Worm (Caenorhabditis elegans) whole organism, L3 larva: ENCODE measurements around the gene fzy-1.

Experiments
- ceh-28 ChIP-seq: fragments of 150-350 bp; optimal IDR thresholded peaks from 2 replicates; lab custom pipeline; 2014; ENCODE audit warnings: missing biosample characterization, missing genetic modification reagents, missing genetic modification characterization
- egl-27 ChIP-seq: sonication (generic microtip); optimal IDR thresholded peaks from 4 replicates; lab custom pipeline; 2017; ENCODE audit warnings: missing biosample characterization, missing genetic modification reagents, missing genetic modification characterization
- elt-1 ChIP-seq: fragments of 150-350 bp; optimal IDR thresholded peaks from 2 replicates; lab custom pipeline; 2014; ENCODE audit warnings: missing biosample characterization, missing genetic modification characterization
- mdl-1 ChIP-seq: fragments of 150-350 bp; optimal IDR thresholded peaks from 2 replicates; lab custom pipeline; 2014; ENCODE audit warnings: missing biosample characterization, missing genetic modification characterization
- nhr-11 ChIP-seq: fragments of 150-350 bp; optimal IDR thresholded peaks from 2 replicates; lab custom pipeline; 2014; ENCODE audit warnings: missing biosample characterization, missing genetic modification characterization
- nhr-237 ChIP-seq: fragments of 150-350 bp; optimal IDR thresholded peaks from 2 replicates; lab custom pipeline; 2014; ENCODE audit warnings: missing biosample characterization, missing genetic modification characterization
- nhr-28 ChIP-seq: fragments of 150-350 bp; optimal IDR thresholded peaks from 2 replicates; lab custom pipeline; 2014; ENCODE audit warnings: missing biosample characterization, missing genetic modification characterization
- ztf-4 ChIP-seq: fragments of 150-350 bp; optimal IDR thresholded peaks from 2 replicates; lab custom pipeline; 2014; ENCODE audit warnings: missing biosample characterization, missing genetic modification characterization

- no peak for TF ChIP-seq nhr-28 (tag; lab: Kevin White, UChicago)
- no peak for TF ChIP-seq mdl-1 (tag; lab: Kevin White, UChicago)
- TF ChIP-seq elt-1 = no peak
- no peak for TF ChIP-seq nhr-11 (tag; lab: Kevin White, UChicago)
- TF ChIP-seq egl-27 (tag; lab: Kevin White, UChicago) = no peak
- TF ChIP-seq ztf-4 (tag; lab: Kevin White, UChicago) = no peak
- no peak for TF ChIP-seq ceh-28 (tag; lab: Kevin White, UChicago)
- TF ChIP-seq nhr-237 (tag; lab: Kevin White, UChicago) = no peak
Observed at ce11 chrII:5451278-5451677, 49.3 kb upstream of the fzy-1 start.
